Worm (Caenorhabditis elegans): ENCODE measurements around the gene M163.11.

M163.11 gene

DNA sequence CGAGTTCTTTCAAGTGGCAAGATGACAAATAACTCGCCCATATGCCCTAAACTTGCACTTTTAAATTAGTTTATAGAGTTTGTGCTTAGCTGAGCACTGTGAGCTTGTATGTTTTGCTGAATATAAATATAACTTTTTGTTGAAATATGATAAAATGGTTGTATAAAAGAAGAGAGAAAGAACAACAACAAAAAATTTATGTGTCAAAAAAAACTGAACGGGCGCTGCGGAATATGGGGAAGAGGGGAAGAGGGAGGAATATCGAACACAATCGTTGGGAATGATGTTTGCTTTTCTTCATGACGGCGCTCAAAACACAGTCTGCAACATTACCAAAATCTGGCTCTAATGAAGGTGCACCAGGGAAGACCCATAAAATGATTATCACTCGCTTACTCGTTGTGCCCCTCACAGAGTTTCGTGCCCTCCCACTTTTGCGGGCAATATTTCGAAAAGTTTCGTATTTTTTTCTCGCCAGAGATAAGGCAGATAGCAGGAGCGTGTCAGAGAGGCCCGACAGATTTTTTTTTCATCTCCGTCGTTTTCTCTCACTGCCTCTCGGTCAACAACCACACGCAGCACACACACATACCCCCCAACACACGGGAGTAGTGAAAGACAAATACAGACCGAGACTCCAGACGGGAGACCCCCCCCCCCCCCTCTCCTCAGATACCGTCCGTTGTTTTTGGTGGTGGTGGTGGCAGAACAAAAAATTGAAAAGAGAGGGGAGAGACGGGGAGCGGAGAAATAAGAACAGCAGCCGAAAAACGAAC, 26.6 kb downstream of the M163.11 start (continued):
- TF ChIP-seq lsy-2 (tag; optimal IDR thresholded peaks at IDR 0.05) = no peak
- TF ChIP-seq nhr-237 (tag; optimal IDR thresholded peaks at IDR 0.05) = no peak
- TF ChIP-seq F49E8.2 (tag; optimal IDR thresholded peaks at IDR 0.05; ENCODE audit: borderline replicate concordance) = no peak
- TF ChIP-seq spr-1 (tag; optimal IDR thresholded peaks at IDR 0.05) = no peak
- TF ChIP-seq daf-12 (tag; optimal IDR thresholded peaks at IDR 0.05) = no peak
- 0 out of 2 replicates have a peak, but pooled peaks have one; percentile 26 for TF ChIP-seq ceh-20 (GFP tag; IDR thresholded peaks at IDR 0.05)
- no peak for TF ChIP-seq vab-7 (GFP tag; IDR thresholded peaks at IDR 0.05)
- TF ChIP-seq nhr-48 (tag; optimal IDR thresholded peaks at IDR 0.05) = peak; percentile 60
- TF ChIP-seq tra-1 (GFP tag; IDR thresholded peaks at IDR 0.05) = peak; percentile 83
- TF ChIP-seq arid-1 (GFP tag; conservative IDR thresholded peaks at IDR 0.05) = no peak
- TF ChIP-seq dmd-8 (GFP tag; IDR thresholded peaks at IDR 0.05) = no peak
- no peak for TF ChIP-seq lin-29 (GFP tag; IDR thresholded peaks at IDR 0.05)
- TF ChIP-seq daf-16 (GFP tag; optimal IDR thresholded peaks at IDR 0.05) = no peak
- peak; percentile 82 for TF ChIP-seq daf-16 (tag; optimal IDR thresholded peaks at IDR 0.05)
- peak; percentile 78 for TF ChIP-seq hlh-30 (tag; optimal IDR thresholded peaks at IDR 0.05; ENCODE audit: insufficient read depth)
- peak; percentile 82 for TF ChIP-seq dve-1 (tag; optimal IDR thresholded peaks at IDR 0.05; ENCODE audit: insufficient read depth)
- 0 out of 2 replicates have a peak, but pooled peaks have one; percentile 28 for TF ChIP-seq ZK337.2 (GFP tag; IDR thresholded peaks at IDR 0.05)
- TF ChIP-seq dmd-6 (GFP tag; IDR thresholded peaks at IDR 0.05) = peak; percentile 88
- TF ChIP-seq ceh-32 (tag; optimal IDR thresholded peaks at IDR 0.05; ENCODE audit: poor library complexity) = no peak
- peak; percentile 68 for TF ChIP-seq gei-8 (GFP tag; optimal IDR thresholded peaks at IDR 0.05)
- TF ChIP-seq aha-1 (tag) = peak; percentile 92
- TF ChIP-seq nhr-25 (tag; optimal IDR thresholded peaks at IDR 0.05; ENCODE audit: borderline replicate concordance, insufficient read depth) = no peak
- no peak for TF ChIP-seq saeg-2 (GFP tag; IDR thresholded peaks at IDR 0.05)
- TF ChIP-seq lin-38 (GFP tag; IDR thresholded peaks at IDR 0.05) = no peak; the same call in 1 of the 2 replicates
- no peak for TF ChIP-seq T26A8.4 (GFP tag; IDR thresholded peaks at IDR 0.05)
- TF ChIP-seq nhr-11 (tag; optimal IDR thresholded peaks at IDR 0.05) = no peak
- TF ChIP-seq unc-39 (tag; optimal IDR thresholded peaks at IDR 0.05) = no peak
- peak; percentile 41; the same call in 1 of the 2 replicates for TF ChIP-seq php-3 (GFP tag; IDR thresholded peaks at IDR 0.05)
- TF ChIP-seq nhr-10 (tag; optimal IDR thresholded peaks at IDR 0.05) = no peak
- no peak for TF ChIP-seq unc-130 (GFP tag; optimal IDR thresholded peaks at IDR 0.05)
- TF ChIP-seq nhr-102 (tag; optimal IDR thresholded peaks at IDR 0.05) = peak; percentile 52
- TF ChIP-seq hlh-11 (tag; optimal IDR thresholded peaks at IDR 0.05) = peak; percentile 94
- TF ChIP-seq lim-7 (GFP tag; IDR thresholded peaks at IDR 0.05) = 0 out of 2 replicates have a peak, but pooled peaks have one; percentile 45
- no peak for TF ChIP-seq lin-15B (tag; optimal IDR thresholded peaks at IDR 0.05)
- no peak for TF ChIP-seq Y75B8A.6 (GFP tag; IDR thresholded peaks at IDR 0.05)
- TF ChIP-seq mdt-29 (GFP tag; IDR thresholded peaks at IDR 0.05) = no peak
- peak; percentile 4 for TF ChIP-seq snpc-4 (tag; optimal IDR thresholded peaks at IDR 0.05)
- TF ChIP-seq ces-1 (GFP tag; optimal IDR thresholded peaks at IDR 0.05) = no peak
- no peak for TF ChIP-seq Y48G9A.11 (GFP tag; IDR thresholded peaks at IDR 0.05)
- peak; percentile 65 for TF ChIP-seq lin-1 (GFP tag; IDR thresholded peaks at IDR 0.05)
- peak; percentile 56 for TF ChIP-seq mes-2 (tag; optimal IDR thresholded peaks at IDR 0.05; ENCODE audit: poor library complexity, severe bottlenecking)
- no peak for TF ChIP-seq zfp-2 (tag; optimal IDR thresholded peaks at IDR 0.05)
- no peak for TF ChIP-seq egl-27 (tag; optimal IDR thresholded peaks at IDR 0.05)
- no peak for TF ChIP-seq ztf-7 (tag; optimal IDR thresholded peaks at IDR 0.05)
- TF ChIP-seq sdz-12 (GFP tag; optimal IDR thresholded peaks at IDR 0.05) = no peak
- TF ChIP-seq nhr-28 (tag; optimal IDR thresholded peaks at IDR 0.05) = peak; percentile 92
- TF ChIP-seq mxl-2 (GFP tag; conservative IDR thresholded peaks at IDR 0.05) = 0 out of 2 replicates have a peak, but pooled peaks have one; percentile 23
- TF ChIP-seq rbr-2 (tag; optimal IDR thresholded peaks at IDR 0.05) = peak; percentile 13

All from whole organism, L4 larva.